Worm (Caenorhabditis elegans): ENCODE measurements around the gene C18H7.1.

ce11 chrIV:649365-649764 lies 34.0 kb downstream of the C18H7.1 start, which contains the start of gene K11H12.9:
- TF ChIP-seq elt-1 (tag; optimal IDR thresholded peaks at IDR 0.05; ENCODE audit: borderline replicate concordance, insufficient read depth) (no peak), blmp-1 (tag; optimal IDR thresholded peaks at IDR 0.05) (no peak), unc-62 (GFP tag; optimal IDR thresholded peaks at IDR 0.05) (no peak), sem-2 (GFP tag; optimal IDR thresholded peaks at IDR 0.05) (no peak), pha-4 (tag; optimal IDR thresholded peaks at IDR 0.05) (no peak), mab-5 (tag; optimal IDR thresholded peaks at IDR 0.05) (no peak), ceh-43 (GFP tag; optimal IDR thresholded peaks at IDR 0.05) (no peak), snpc-4 (tag; optimal IDR thresholded peaks at IDR 0.05) (no peak)

Measured in whole organism, mixed stage, embryonic.